Worm (Caenorhabditis elegans): ENCODE results near the gene F42C5.4.

F42C5.4 gene

ce11 chrIV:7313397-7313910 is 21.5 kb upstream of the F42C5.4 start, which contains the start of gene rps-8:
rps-8 (minus strand) TSS chrIV:7313860.
- TF ChIP-seq ztf-4 (tag; optimal IDR thresholded peaks at IDR 0.05) (no peak), nhr-76 (tag; optimal IDR thresholded peaks at IDR 0.05) (no peak), nhr-43 (tag; optimal IDR thresholded peaks at IDR 0.05; ENCODE audit: poor library complexity, severe bottlenecking) (no peak), nhr-25 (tag; optimal IDR thresholded peaks at IDR 0.05) (no peak), egl-5 (tag; optimal IDR thresholded peaks at IDR 0.05) (no peak), daf-12 (tag; optimal IDR thresholded peaks at IDR 0.05) (no peak), nhr-237 (tag; optimal IDR thresholded peaks at IDR 0.05) (no peak), skn-1 (tag; optimal IDR thresholded peaks at IDR 0.05) (no peak), ceh-9 (tag; optimal IDR thresholded peaks at IDR 0.05) (no peak), zag-1 (tag; optimal IDR thresholded peaks at IDR 0.05) (no peak), sea-2 (GFP tag; optimal IDR thresholded peaks at IDR 0.05) (no peak), unc-39 (tag; optimal IDR thresholded peaks at IDR 0.05) (no peak), egl-27 (tag; optimal IDR thresholded peaks at IDR 0.05) (no peak), fos-1 (tag; optimal IDR thresholded peaks at IDR 0.05) (no peak), lsy-12 (tag; optimal IDR thresholded peaks at IDR 0.05) (no peak)

ce11 chrIV:7312620-7313194 is 20.8 kb upstream of the F42C5.4 start:
- no peak for TF ChIP-seq egl-27 (tag; optimal IDR thresholded peaks at IDR 0.05)
- TF ChIP-seq elt-3 (tag; optimal IDR thresholded peaks at IDR 0.05): no peak
- no peak for TF ChIP-seq pqm-1 (tag; optimal IDR thresholded peaks at IDR 0.05)
- no peak for TF ChIP-seq nhr-11 (tag; optimal IDR thresholded peaks at IDR 0.05)
- no peak for TF ChIP-seq lin-15B (tag; optimal IDR thresholded peaks at IDR 0.05)
- TF ChIP-seq tbx-2 (tag; optimal IDR thresholded peaks at IDR 0.05): no peak
- TF ChIP-seq lsy-12 (tag; optimal IDR thresholded peaks at IDR 0.05): no peak
- TF ChIP-seq unc-62 (GFP tag; optimal IDR thresholded peaks at IDR 0.05): no peak
- TF ChIP-seq nhr-67 (tag; optimal IDR thresholded peaks at IDR 0.05): no peak
- TF ChIP-seq ama-1 (optimal IDR thresholded peaks at IDR 0.05): no peak
- TF ChIP-seq unc-39 (tag; optimal IDR thresholded peaks at IDR 0.05): no peak
- TF ChIP-seq nhr-237 (tag; optimal IDR thresholded peaks at IDR 0.05): no peak
- TF ChIP-seq nhr-28 (tag; optimal IDR thresholded peaks at IDR 0.05): no peak
- TF ChIP-seq nhr-77 (tag; optimal IDR thresholded peaks at IDR 0.05): no peak
- TF ChIP-seq nhr-76 (tag; optimal IDR thresholded peaks at IDR 0.05): no peak
- no peak for TF ChIP-seq lin-39 (tag; optimal IDR thresholded peaks at IDR 0.05)

- TF ChIP-seq ama-1 (optimal IDR thresholded peaks at IDR 0.05) (peak; percentile 17), fos-1 (tag; optimal IDR thresholded peaks at IDR 0.05) (no peak), egl-5 (tag; optimal IDR thresholded peaks at IDR 0.05) (no peak)
Observed at ce11 chrIV:7310842-7311241, 18.9 kb upstream of the F42C5.4 start.

- TF ChIP-seq nhr-28 (tag; optimal IDR thresholded peaks at IDR 0.05) (no peak), lin-15B (tag; optimal IDR thresholded peaks at IDR 0.05) (no peak), elt-1 (tag; optimal IDR thresholded peaks at IDR 0.05) (no peak), nhr-11 (tag; optimal IDR thresholded peaks at IDR 0.05) (no peak), lsy-12 (tag; optimal IDR thresholded peaks at IDR 0.05) (no peak), mdl-1 (tag; optimal IDR thresholded peaks at IDR 0.05) (no peak), skn-1 (tag; optimal IDR thresholded peaks at IDR 0.05) (no peak), jun-1 (tag; optimal IDR thresholded peaks at IDR 0.05) (no peak), nhr-77 (tag; optimal IDR thresholded peaks at IDR 0.05) (no peak), tbx-2 (tag; optimal IDR thresholded peaks at IDR 0.05) (no peak)
Observed at ce11 chrIV:7310410-7310809, 18.5 kb upstream of the F42C5.4 start, which contains the start of gene grl-4. grl-4 (minus strand) TSS chrIV:7310760.

- no peak for TF ChIP-seq mdl-1 (tag; optimal IDR thresholded peaks at IDR 0.05)
- TF ChIP-seq nhr-25 (tag; optimal IDR thresholded peaks at IDR 0.05): peak; percentile 79
- no peak for TF ChIP-seq eor-1 (tag; optimal IDR thresholded peaks at IDR 0.05)
- no peak for TF ChIP-seq skn-1 (tag; optimal IDR thresholded peaks at IDR 0.05)
- TF ChIP-seq ama-1 (optimal IDR thresholded peaks at IDR 0.05): peak; percentile 14
Observed at ce11 chrIV:7309678-7310077, 17.8 kb upstream of the F42C5.4 start.

ce11 chrIV:7308974-7309373 is 17.0 kb upstream of the F42C5.4 start, which contains the start of gene F42C5.6:
F42C5.6 (minus strand) TSS chrIV:7309074.
- TF ChIP-seq fkh-10 (GFP tag; optimal IDR thresholded peaks at IDR 0.05) (no peak), aly-2 (tag; optimal IDR thresholded peaks at IDR 0.05) (no peak), nfya-1 (tag; optimal IDR thresholded peaks at IDR 0.05; ENCODE audit: insufficient read depth) (no peak), elt-1 (tag; optimal IDR thresholded peaks at IDR 0.05) (no peak), pqm-1 (tag; optimal IDR thresholded peaks at IDR 0.05) (no peak), R02D3.7 (tag; optimal IDR thresholded peaks at IDR 0.05) (no peak), jun-1 (tag; optimal IDR thresholded peaks at IDR 0.05) (no peak), hmg-11 (tag; optimal IDR thresholded peaks at IDR 0.05) (no peak), ceh-82 (tag; optimal IDR thresholded peaks at IDR 0.05) (no peak), ceh-16 (tag; optimal IDR thresholded peaks at IDR 0.05) (no peak), nhr-23 (tag; optimal IDR thresholded peaks at IDR 0.05) (no peak), nhr-67 (tag; optimal IDR thresholded peaks at IDR 0.05) (no peak)
